Worm (Caenorhabditis elegans) whole organism, midembryonic: ENCODE data around the gene vamp-7.

Experiments
- cog-1 ChIP-seq: sonication (generic microtip); optimal IDR thresholded peaks from 2 replicates; lab custom pipeline; 2016; ENCODE audit warnings: missing genetic modification characterization, missing compliant biosample characterization
- flt-1 ChIP-seq: fragments of 200-800 bp; sonication (Bioruptor generic); IDR thresholded peaks from 2 replicates; pipeline ENCODE4 v1.3.6; 2022; ENCODE audit warnings: missing genetic modification characterization, missing compliant biosample characterization
- med-1 ChIP-seq: sonication (generic microtip); optimal IDR thresholded peaks from 2 replicates; lab custom pipeline; 2017; ENCODE audit warnings: missing genetic modification characterization, mild to moderate bottlenecking, missing compliant biosample characterization, antibody characterized with exemption, missing genetic modification reagents; ENCODE audit not compliant: insufficient read depth
- ztf-29 ChIP-seq: fragments of 200-800 bp; sonication (Bioruptor generic); IDR thresholded peaks from 2 replicates; pipeline ENCODE4 v1.3.6; 2022; ENCODE audit warnings: missing genetic modification reagents, missing genetic modification characterization, missing compliant biosample characterization

- TF ChIP-seq ztf-29 (no peak), med-1 (GFP tag; lab: Kevin White, UChicago) (no peak), cog-1 (no peak), flt-1 (GFP tag; lab: Robert Waterston, UW) (no peak)
Measured at ce11 chrIV:2650031-2650430, 42.2 kb downstream of the vamp-7 start.
